Worm (Caenorhabditis elegans) whole organism, young adult: ENCODE measurements around the gene sdpn-1.

Experiments used
- B0261.1 ChIP-seq: sonication (generic microtip); optimal IDR thresholded peaks from 2 replicates; lab custom pipeline; 2016; ENCODE audit warnings: mild to moderate bottlenecking, missing genetic modification characterization, moderate library complexity, missing compliant biosample characterization
- B0336.3 ChIP-seq: fragments of 200-800 bp; sonication (Bioruptor generic); IDR thresholded peaks from 2 replicates; pipeline ENCODE4 v1.3.6; 2022; ENCODE audit warnings: missing genetic modification characterization, missing compliant biosample characterization
- C17E4.6 ChIP-seq: fragments of 200-800 bp; sonication (Bioruptor generic); IDR thresholded peaks from 2 replicates; pipeline ENCODE4 v1.3.6; 2022; ENCODE audit warnings: missing genetic modification reagents, missing genetic modification characterization, missing compliant biosample characterization
- F52B5.7 ChIP-seq: sonication (generic microtip); optimal IDR thresholded peaks from 2 replicates; lab custom pipeline; 2016; ENCODE audit warnings: mild to moderate bottlenecking, missing genetic modification characterization, missing compliant biosample characterization
- F55B11.4 ChIP-seq: sonication (generic microtip); optimal IDR thresholded peaks from 2 replicates; lab custom pipeline; 2016; ENCODE audit warnings: missing compliant biosample characterization, missing genetic modification characterization, borderline replicate concordance; ENCODE audit not compliant: insufficient read depth
- K11D2.4 ChIP-seq: fragments of 200-800 bp; sonication (Bioruptor generic); IDR thresholded peaks from 2 replicates; pipeline ENCODE4 v1.3.6; 2022; ENCODE audit warnings: missing genetic modification reagents, missing genetic modification characterization, missing compliant biosample characterization
- T07F8.4 ChIP-seq: sonication (generic microtip); optimal IDR thresholded peaks from 2 replicates; lab custom pipeline; 2016; ENCODE audit warnings: mild to moderate bottlenecking, missing genetic modification characterization, moderate library complexity, missing compliant biosample characterization
- T26A5.8 ChIP-seq: sonication (generic microtip); optimal IDR thresholded peaks from 2 replicates; lab custom pipeline; 2016; ENCODE audit warnings: missing genetic modification characterization, missing compliant biosample characterization
- Y53G8AR.9 ChIP-seq: fragments of 200-800 bp; sonication (Bioruptor generic); conservative IDR thresholded peaks from 2 replicates; pipeline ENCODE4 v1.3.6; 2022; ENCODE audit warnings: missing genetic modification reagents, missing genetic modification characterization, missing compliant biosample characterization
- Y67H2A.10 ChIP-seq: fragments of 200-800 bp; sonication (Bioruptor generic); conservative IDR thresholded peaks from 2 replicates; pipeline ENCODE4 v1.3.6; 2022; ENCODE audit warnings: missing genetic modification reagents, missing genetic modification characterization, missing compliant biosample characterization
- Y95B8A.8 ChIP-seq: fragments of 200-800 bp; sonication (Bioruptor generic); IDR thresholded peaks from 2 replicates; pipeline ENCODE4 v1.3.6; 2022; ENCODE audit warnings: missing genetic modification reagents, missing genetic modification characterization, missing compliant biosample characterization
- akir-1 ChIP-seq: fragments of 200-800 bp; sonication (Bioruptor generic); optimal IDR thresholded peaks from 2 replicates; lab custom pipeline; 2018; ENCODE audit warnings: mild to moderate bottlenecking, missing genetic modification characterization, moderate library complexity, missing compliant biosample characterization
- aptf-2 ChIP-seq: fragments of 200-800 bp; sonication (Bioruptor generic); conservative IDR thresholded peaks from 2 replicates; pipeline ENCODE4 v1.3.6; 2022; ENCODE audit warnings: missing genetic modification reagents, missing genetic modification characterization, missing compliant biosample characterization
- atf-7 ChIP-seq: sonication (generic microtip); optimal IDR thresholded peaks from 2 replicates; lab custom pipeline; 2017; ENCODE audit warnings: mild to moderate bottlenecking, missing genetic modification characterization, missing compliant biosample characterization
- attf-6 ChIP-seq: fragments of 200-800 bp; sonication (Bioruptor generic); IDR thresholded peaks from 2 replicates; pipeline ENCODE4 v1.3.6; 2022; ENCODE audit warnings: missing genetic modification reagents, missing genetic modification characterization, missing compliant biosample characterization
- bed-1 ChIP-seq: fragments of 200-800 bp; sonication (Bioruptor generic); IDR thresholded peaks from 2 replicates; pipeline ENCODE4 v1.3.6; 2022; ENCODE audit warnings: missing genetic modification reagents, missing genetic modification characterization, missing compliant biosample characterization
- ceh-27 ChIP-seq: fragments of 200-800 bp; sonication (Bioruptor generic); optimal IDR thresholded peaks from 2 replicates; lab custom pipeline; 2018; ENCODE audit warnings: mild to moderate bottlenecking, missing genetic modification characterization, moderate library complexity, missing compliant biosample characterization
- ceh-58 ChIP-seq: fragments of 200-800 bp; sonication (Bioruptor generic); IDR thresholded peaks from 2 replicates; pipeline ENCODE4 v1.3.6; 2022; ENCODE audit warnings: missing genetic modification characterization, missing compliant biosample characterization
- ceh-79 ChIP-seq: sonication (generic microtip); optimal IDR thresholded peaks from 2 replicates; lab custom pipeline; 2017; ENCODE audit warnings: mild to moderate bottlenecking, missing genetic modification characterization, missing compliant biosample characterization
- chd-7 ChIP-seq: sonication (generic microtip); optimal IDR thresholded peaks from 2 replicates; lab custom pipeline; 2016; ENCODE audit warnings: mild to moderate bottlenecking, missing genetic modification characterization, moderate library complexity, missing compliant biosample characterization
- dpff-1 ChIP-seq: sonication (generic microtip); optimal IDR thresholded peaks from 2 replicates; lab custom pipeline; 2017; ENCODE audit warnings: mild to moderate bottlenecking, missing genetic modification characterization, missing compliant biosample characterization
- egl-44 ChIP-seq: fragments of 200-800 bp; sonication (Bioruptor generic); IDR thresholded peaks from 2 replicates; pipeline ENCODE4 v1.3.6; 2022; ENCODE audit warnings: missing genetic modification reagents, missing genetic modification characterization, missing compliant biosample characterization
- ekl-4 ChIP-seq: fragments of 200-800 bp; sonication (Bioruptor generic); IDR thresholded peaks from 2 replicates; pipeline ENCODE4 v1.3.6; 2022; ENCODE audit warnings: missing genetic modification reagents, missing genetic modification characterization, missing compliant biosample characterization
- ets-4 ChIP-seq: fragments of 200-800 bp; sonication (Bioruptor generic); optimal IDR thresholded peaks from 2 replicates; lab custom pipeline; 2018; ENCODE audit warnings: mild to moderate bottlenecking, missing genetic modification characterization, missing compliant biosample characterization
- hlh-26 ChIP-seq: fragments of 200-800 bp; sonication (Bioruptor generic); conservative IDR thresholded peaks from 2 replicates; pipeline ENCODE4 v1.3.6; 2022; ENCODE audit warnings: missing genetic modification reagents, missing genetic modification characterization, missing compliant biosample characterization
- hmg-1.2 ChIP-seq: fragments of 200-800 bp; sonication (Bioruptor generic); IDR thresholded peaks from 2 replicates; pipeline ENCODE4 v1.3.6; 2022; ENCODE audit warnings: missing genetic modification reagents, missing genetic modification characterization, missing compliant biosample characterization
- hsf-1 ChIP-seq: fragments of 200-800 bp; sonication (Bioruptor generic); IDR thresholded peaks from 2 replicates; pipeline ENCODE4 v1.3.6; 2022; ENCODE audit warnings: missing genetic modification reagents, missing genetic modification characterization, missing compliant biosample characterization
- lin-26 ChIP-seq: fragments of 200-800 bp; sonication (Bioruptor generic); IDR thresholded peaks from 2 replicates; pipeline ENCODE4 v1.3.6; 2022; ENCODE audit warnings: missing genetic modification reagents, missing genetic modification characterization, missing compliant biosample characterization
- lin-54 ChIP-seq: fragments of 200-800 bp; sonication (Bioruptor generic); optimal IDR thresholded peaks from 2 replicates; lab custom pipeline; 2018; ENCODE audit warnings: mild to moderate bottlenecking, missing genetic modification characterization, missing compliant biosample characterization
- lsl-1 ChIP-seq: fragments of 200-800 bp; sonication (Bioruptor generic); optimal IDR thresholded peaks from 2 replicates; lab custom pipeline; 2018; ENCODE audit warnings: mild to moderate bottlenecking, missing genetic modification characterization, moderate library complexity, missing compliant biosample characterization
- madf-8 ChIP-seq: fragments of 200-800 bp; sonication (Bioruptor generic); conservative IDR thresholded peaks from 2 replicates; pipeline ENCODE4 v1.3.6; 2022; ENCODE audit warnings: missing genetic modification reagents, missing genetic modification characterization, missing compliant biosample characterization
- mcd-1 ChIP-seq: fragments of 200-800 bp; sonication (Bioruptor generic); IDR thresholded peaks from 2 replicates; pipeline ENCODE4 v1.3.6; 2022; ENCODE audit warnings: missing genetic modification reagents, missing genetic modification characterization, missing compliant biosample characterization
- mxl-1 ChIP-seq: sonication (generic microtip); optimal IDR thresholded peaks from 2 replicates; lab custom pipeline; 2016; ENCODE audit warnings: missing genetic modification characterization, missing compliant biosample characterization
- nfya-1 ChIP-seq: sonication (generic microtip); optimal IDR thresholded peaks from 2 replicates; lab custom pipeline; 2017; ENCODE audit warnings: antibody characterized with exemption, missing compliant biosample characterization, missing genetic modification characterization, borderline replicate concordance; ENCODE audit not compliant: insufficient read depth
- nhr-120 ChIP-seq: fragments of 200-800 bp; sonication (Bioruptor generic); IDR thresholded peaks from 2 replicates; pipeline ENCODE4 v1.3.6; 2022; ENCODE audit warnings: missing genetic modification characterization, missing compliant biosample characterization
- nhr-80 ChIP-seq: sonication (generic microtip); optimal IDR thresholded peaks from 2 replicates; lab custom pipeline; 2016; ENCODE audit warnings: missing genetic modification characterization, missing compliant biosample characterization
- rpc-1 ChIP-seq, 2 experiments: fragments of 150-350 bp in 1 of 2; sonication (generic microtip) in 1 of 2; optimal IDR thresholded peaks; 2 replicates each; lab custom pipeline; 2014 to 2018; ENCODE audit warnings: missing biosample characterization in 1 of 2, missing genetic modification characterization in 1 of 2, missing genetic modification reagents in 1 of 2, missing genotype in 1 of 2
- snpc-1.1 ChIP-seq: sonication (generic microtip); optimal IDR thresholded peaks from 2 replicates; lab custom pipeline; 2017; ENCODE audit warnings: missing genetic modification characterization, mild to moderate bottlenecking, missing compliant biosample characterization, antibody characterized with exemption, moderate library complexity, missing genotype, missing genetic modification reagents; ENCODE audit not compliant: insufficient read depth
- snpc-1.3 ChIP-seq: sonication (generic microtip); optimal IDR thresholded peaks from 2 replicates; lab custom pipeline; 2017; ENCODE audit warnings: missing genetic modification characterization, mild to moderate bottlenecking, missing compliant biosample characterization, antibody characterized with exemption, moderate library complexity, missing genotype, missing genetic modification reagents; ENCODE audit not compliant: insufficient read depth
- snpc-3.4 ChIP-seq: sonication (generic microtip); optimal IDR thresholded peaks from 2 replicates; lab custom pipeline; 2017; ENCODE audit warnings: missing genetic modification characterization, mild to moderate bottlenecking, missing compliant biosample characterization, antibody characterized with exemption, moderate library complexity, missing genotype, missing genetic modification reagents
- sptf-2 ChIP-seq: fragments of 200-800 bp; sonication (Bioruptor generic); optimal IDR thresholded peaks from 2 replicates; lab custom pipeline; 2018; ENCODE audit warnings: mild to moderate bottlenecking, missing genetic modification characterization, missing compliant biosample characterization
- tbp1 ChIP-seq: fragments of 200-800 bp; sonication (Bioruptor generic); optimal IDR thresholded peaks from 2 replicates; lab custom pipeline; 2018; ENCODE audit warnings: mild to moderate bottlenecking, missing genetic modification characterization, missing compliant biosample characterization
- tlf-1 ChIP-seq: fragments of 200-800 bp; sonication (Bioruptor generic); optimal IDR thresholded peaks from 2 replicates; lab custom pipeline; 2018; ENCODE audit warnings: mild to moderate bottlenecking, missing genetic modification characterization, missing compliant biosample characterization
- unc-130 ChIP-seq: sonication (generic microtip); optimal IDR thresholded peaks from 2 replicates; lab custom pipeline; 2016; ENCODE audit warnings: missing genetic modification reagents, missing genetic modification characterization, missing compliant biosample characterization
- zim-3 ChIP-seq: sonication (generic microtip); optimal IDR thresholded peaks from 2 replicates; lab custom pipeline; 2017; ENCODE audit warnings: mild to moderate bottlenecking, missing genetic modification characterization, moderate library complexity, missing compliant biosample characterization
- ztf-18 ChIP-seq: sonication (generic microtip); optimal IDR thresholded peaks from 2 replicates; lab custom pipeline; 2016; ENCODE audit warnings: missing genotype, mild to moderate bottlenecking, missing genetic modification characterization, missing compliant biosample characterization
- ztf-25 ChIP-seq: fragments of 200-800 bp; sonication (Bioruptor generic); IDR thresholded peaks from 2 replicates; pipeline ENCODE4 v1.3.6; 2022; ENCODE audit warnings: missing genetic modification reagents, missing genetic modification characterization, missing compliant biosample characterization
- ztf-6 ChIP-seq: fragments of 200-800 bp; sonication (Bioruptor generic); IDR thresholded peaks from 2 replicates; pipeline ENCODE4 v1.3.6; 2022; ENCODE audit warnings: missing genetic modification reagents, missing genetic modification characterization, missing compliant biosample characterization

Gene sdpn-1

DNA sequence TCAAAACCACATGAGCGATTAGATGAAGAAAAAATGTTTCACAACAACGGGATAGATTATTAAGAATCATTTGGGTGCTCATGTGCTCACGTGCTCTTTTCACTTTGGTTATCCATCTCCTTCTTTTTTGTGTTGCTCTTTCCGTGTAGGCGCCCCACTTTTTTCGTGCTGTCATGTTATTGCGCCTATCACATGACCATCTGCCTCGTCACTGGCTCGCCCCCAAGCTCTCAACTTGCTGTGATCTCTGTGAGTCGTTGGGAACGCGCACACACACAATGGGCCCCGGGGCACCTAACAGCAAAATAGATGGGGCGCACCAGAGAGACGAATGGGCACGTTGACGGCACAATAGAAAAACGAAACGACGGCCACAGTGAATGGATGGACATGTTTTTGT lies 23.6 kb upstream of the sdpn-1 start (continued):
- TF ChIP-seq ztf-6 (no peak), snpc-1.3 (tag; lab: Kevin White, UChicago) (no peak), lsl-1 (GFP tag; lab: Kevin White, UChicago) (no peak), aptf-2 (GFP tag; lab: Robert Waterston, UW) (no peak), K11D2.4 (GFP tag; lab: Robert Waterston, UW) (peak; percentile 80), T07F8.4 (tag; lab: Kevin White, UChicago) (peak; percentile 18), B0261.1 (no peak), ets-4 (GFP tag; lab: Kevin White, UChicago) (peak; percentile 40), zim-3 (tag; lab: Kevin White, UChicago) (peak; percentile 44), C17E4.6 (GFP tag; lab: Robert Waterston, UW) (no peak), mcd-1 (peak; percentile 20; the same call in 1 of the 2 replicates), lin-54 (peak; percentile 12), tbp1 (GFP tag; lab: Kevin White, UChicago) (peak; percentile 12), atf-7 (peak; percentile 43), mxl-1 (tag; lab: Kevin White, UChicago) (no peak), snpc-1.1 (tag; lab: Kevin White, UChicago) (no peak), ceh-27 (GFP tag; lab: Kevin White, UChicago) (peak; percentile 33), ekl-4 (peak; percentile 61), nhr-80 (tag; lab: Kevin White, UChicago) (peak; percentile 33), Y95B8A.8 (GFP tag; lab: Robert Waterston, UW) (no peak), ceh-58 (no peak), hsf-1 (GFP tag; lab: Robert Waterston, UW) (peak; percentile 47; the same call in 1 of the 2 replicates), chd-7 (peak; percentile 82), akir-1 (GFP tag; lab: Kevin White, UChicago) (peak; percentile 16), nfya-1 (no peak), F55B11.4 (tag; lab: Kevin White, UChicago) (no peak), dpff-1 (tag; lab: Kevin White, UChicago) (no peak), T26A5.8 (tag; lab: Kevin White, UChicago) (no peak), hmg-1.2 (GFP tag; lab: Robert Waterston, UW) (peak; percentile 54), ztf-18 (tag; lab: Kevin White, UChicago) (peak; percentile 52), sptf-2 (GFP tag; lab: Kevin White, UChicago) (no peak), madf-8 (GFP tag; lab: Robert Waterston, UW) (no peak), tlf-1 (GFP tag; lab: Kevin White, UChicago) (peak; percentile 12), ztf-25 (GFP tag; lab: Robert Waterston, UW) (0 out of 2 replicates have a peak, but pooled peaks have one; percentile 42), Y53G8AR.9 (GFP tag; lab: Robert Waterston, UW) (no peak), Y67H2A.10 (GFP tag; lab: Robert Waterston, UW) (0 out of 2 replicates have a peak, but pooled peaks have one; percentile 14), attf-6 (GFP tag; lab: Robert Waterston, UW) (no peak), nhr-120 (GFP tag; lab: Robert Waterston, UW) (no peak), lin-26 (GFP tag; lab: Robert Waterston, UW) (peak; percentile 37; the same call in 1 of the 2 replicates), egl-44 (no peak), snpc-3.4 (no peak), ceh-79 (tag; lab: Kevin White, UChicago) (no peak), hlh-26 (no peak), F52B5.7 (tag; lab: Kevin White, UChicago) (peak; percentile 61), bed-1 (GFP tag; lab: Robert Waterston, UW) (no peak), rpc-1 (optimal IDR thresholded peaks at IDR 0.05; lab: Kevin White, UChicago) (no peak), rpc-1 (tag; optimal IDR thresholded peaks at IDR 0.05; lab: Kevin White, UChicago) (no peak), B0336.3 (GFP tag; lab: Robert Waterston, UW) (peak; percentile 79), unc-130 (GFP tag; lab: Kevin White, UChicago) (no peak)
